Fruit fly (Drosophila melanogaster): ENCODE measurements around the gene Fkbp39.

Gene Fkbp39

DNA sequence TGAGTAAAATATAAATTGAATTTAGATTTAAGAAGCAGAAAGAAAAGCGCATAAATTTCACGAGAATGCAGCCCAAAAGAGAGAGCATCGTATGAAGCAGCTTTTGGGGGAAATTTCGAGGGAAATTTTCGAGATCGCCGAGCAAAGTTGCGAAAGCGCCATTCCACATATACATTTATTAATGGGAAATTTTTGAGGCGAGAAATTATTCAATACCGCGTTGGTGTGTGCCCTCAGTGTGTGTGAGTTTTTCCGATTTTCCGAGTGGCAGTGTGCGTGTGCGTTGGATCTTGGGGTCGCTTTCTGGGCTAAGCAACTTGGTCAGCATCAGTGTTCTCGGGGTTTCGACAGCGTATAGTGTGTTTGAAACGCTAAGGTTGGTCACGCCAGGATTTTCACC is 23.0 kb downstream of the Fkbp39 start, which contains the start of gene Tm2:
Gene Tm2, plus strand, starts transcription at position 270 of the 400 bp plus-strand sequence.
- no peak for TF ChIP-seq CG17801 (GFP tag; optimal IDR thresholded peaks at IDR 0.05; ENCODE audit: partially characterized antibody)

DNA sequence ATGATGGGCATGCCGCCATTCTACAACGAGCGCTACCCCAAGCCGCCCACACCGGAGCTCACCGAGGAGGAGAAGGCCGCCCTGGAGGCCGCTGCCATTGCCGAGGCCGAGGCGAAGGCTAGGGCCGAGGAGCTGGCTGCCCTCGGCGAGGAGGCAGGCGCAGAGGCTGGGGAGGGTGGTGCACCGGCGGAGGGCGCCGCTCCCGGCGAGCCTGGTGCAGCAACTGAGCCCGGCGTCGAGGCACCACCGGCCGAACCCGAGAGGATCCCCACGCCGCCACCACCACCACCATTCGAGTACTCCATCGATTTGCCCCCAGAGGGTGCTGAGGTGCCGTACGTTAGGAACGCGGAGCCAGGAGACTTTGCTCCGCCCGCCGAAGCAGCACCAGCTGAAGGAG is 27.7 kb downstream of the Fkbp39 start:
- no peak for TF ChIP-seq CG17801 (GFP tag; optimal IDR thresholded peaks at IDR 0.05; ENCODE audit: partially characterized antibody)

DNA sequence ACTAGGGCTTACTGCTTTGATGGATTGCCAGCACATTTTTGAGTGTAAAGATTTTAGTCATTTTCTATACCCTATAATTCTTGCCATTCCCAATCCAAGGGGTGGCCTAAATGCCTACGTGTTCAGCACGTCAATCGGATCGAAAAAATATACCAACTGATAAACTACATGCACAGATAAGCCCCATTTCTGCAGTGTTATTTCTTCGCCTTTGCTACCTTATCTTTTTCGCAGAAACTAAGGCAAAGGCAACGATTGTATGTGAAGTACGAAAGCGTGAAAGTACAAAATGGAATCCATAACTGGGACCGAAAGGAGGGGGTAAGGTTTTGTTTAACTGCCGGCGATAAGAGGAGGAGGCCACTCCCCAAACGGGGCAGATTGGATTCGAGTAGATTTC is 35.0 kb downstream of the Fkbp39 start:
- no peak for TF ChIP-seq CG17801 (GFP tag; optimal IDR thresholded peaks at IDR 0.05; ENCODE audit: partially characterized antibody)

DNA sequence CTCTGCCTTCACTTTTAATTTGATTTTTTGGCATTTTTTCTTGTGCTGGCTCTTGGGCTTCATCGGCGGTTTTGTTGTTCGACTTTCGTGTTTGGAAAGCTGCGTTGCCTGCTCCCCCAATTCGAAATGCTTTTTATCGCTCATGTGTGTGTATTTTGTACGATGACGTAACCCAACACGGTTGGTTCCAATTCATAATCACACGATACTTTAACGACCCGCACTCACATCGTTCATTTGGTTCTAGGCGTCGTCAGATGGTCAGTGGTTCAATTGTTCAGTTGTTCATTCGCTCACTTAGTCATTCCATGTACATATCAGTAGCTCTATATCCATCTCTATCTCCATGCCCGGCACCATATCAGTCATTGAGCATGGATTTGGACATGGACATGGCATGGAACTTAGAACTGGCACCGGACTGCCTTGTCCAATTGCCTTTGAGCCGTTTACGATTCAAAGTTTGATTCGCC is 39.0 kb downstream of the Fkbp39 start:
- no peak for TF ChIP-seq CG17801 (GFP tag; optimal IDR thresholded peaks at IDR 0.05; ENCODE audit: partially characterized antibody)

DNA sequence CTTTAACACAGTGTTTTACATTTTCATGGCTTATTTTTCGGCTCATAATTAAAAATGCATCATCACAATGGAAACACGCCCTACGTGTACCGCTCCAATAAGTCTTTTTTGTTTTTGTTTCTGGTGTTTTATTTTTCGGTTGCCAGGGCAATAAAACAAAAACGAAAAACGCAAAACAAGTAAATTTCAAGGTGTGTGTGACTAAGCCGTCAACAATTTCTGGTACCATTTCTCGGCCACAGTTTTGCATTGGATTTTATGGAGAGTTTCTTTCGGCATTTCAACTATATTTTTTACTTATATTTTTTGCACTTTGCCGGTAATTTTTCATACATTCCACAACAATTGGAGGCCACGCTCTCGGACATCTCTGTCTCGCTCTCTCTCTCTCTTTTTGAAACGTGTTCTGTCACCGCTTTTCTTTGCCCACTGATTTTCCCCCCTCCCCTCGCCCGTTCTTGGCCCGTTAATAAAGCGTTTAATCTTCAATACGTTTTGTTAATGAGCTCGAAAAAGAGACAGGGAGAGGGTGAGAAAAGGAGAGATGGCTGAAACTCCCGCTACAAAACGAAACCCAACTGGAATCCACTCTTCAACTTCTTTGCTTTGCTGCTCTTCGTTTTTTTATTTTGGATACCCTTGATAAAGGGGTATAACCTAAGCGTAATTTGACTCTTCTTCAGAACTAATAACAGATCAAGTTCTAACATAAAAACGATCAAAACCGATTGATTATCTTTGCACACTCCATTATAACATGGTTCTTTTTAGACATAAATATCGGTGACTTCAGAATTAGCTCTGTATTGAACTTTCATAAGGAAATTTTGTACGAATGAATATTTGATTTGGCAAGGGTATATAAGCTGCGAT is 39.7 kb downstream of the Fkbp39 start:
- peak; percentile 98 for TF ChIP-seq CG17801 (GFP tag; optimal IDR thresholded peaks at IDR 0.05; ENCODE audit: partially characterized antibody)

DNA sequence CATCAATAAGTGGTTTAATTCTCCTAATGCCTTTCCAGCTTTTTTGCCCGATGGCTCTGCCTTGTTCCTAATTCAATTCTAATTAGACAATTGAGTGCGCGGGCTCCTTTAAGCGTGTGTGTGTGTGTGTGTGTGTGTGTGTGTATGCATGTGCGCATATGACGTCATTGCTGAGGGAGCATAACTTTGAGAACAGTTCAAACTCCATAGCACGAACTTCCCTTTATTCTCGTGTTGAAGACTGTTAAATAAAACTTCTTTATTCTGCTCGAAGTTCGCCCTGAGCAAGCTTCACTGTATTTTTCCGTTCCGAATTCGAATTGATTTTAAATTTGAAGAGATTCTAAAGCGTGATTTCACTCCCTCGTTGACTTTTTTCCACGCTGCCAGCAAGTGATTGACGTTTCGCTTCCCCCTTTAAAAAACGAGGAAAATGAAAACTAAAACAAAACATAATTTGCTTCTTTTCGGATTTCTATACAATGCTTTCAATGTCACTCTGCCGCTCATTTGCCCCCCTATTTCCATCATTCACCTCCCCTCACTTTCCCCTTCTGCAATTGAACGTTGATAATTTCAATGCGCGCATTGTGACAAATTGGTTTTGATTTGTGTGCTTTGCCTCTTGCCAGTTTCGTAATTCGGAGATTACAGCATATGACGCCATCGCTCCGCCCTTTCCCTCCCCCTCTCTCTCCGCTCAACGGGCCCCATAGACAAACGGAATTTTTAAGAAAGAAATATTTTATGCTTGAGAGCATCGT is 40.5 kb downstream of the Fkbp39 start:
- TF ChIP-seq CG17801 (GFP tag; optimal IDR thresholded peaks at IDR 0.05; ENCODE audit: partially characterized antibody) = no peak

DNA sequence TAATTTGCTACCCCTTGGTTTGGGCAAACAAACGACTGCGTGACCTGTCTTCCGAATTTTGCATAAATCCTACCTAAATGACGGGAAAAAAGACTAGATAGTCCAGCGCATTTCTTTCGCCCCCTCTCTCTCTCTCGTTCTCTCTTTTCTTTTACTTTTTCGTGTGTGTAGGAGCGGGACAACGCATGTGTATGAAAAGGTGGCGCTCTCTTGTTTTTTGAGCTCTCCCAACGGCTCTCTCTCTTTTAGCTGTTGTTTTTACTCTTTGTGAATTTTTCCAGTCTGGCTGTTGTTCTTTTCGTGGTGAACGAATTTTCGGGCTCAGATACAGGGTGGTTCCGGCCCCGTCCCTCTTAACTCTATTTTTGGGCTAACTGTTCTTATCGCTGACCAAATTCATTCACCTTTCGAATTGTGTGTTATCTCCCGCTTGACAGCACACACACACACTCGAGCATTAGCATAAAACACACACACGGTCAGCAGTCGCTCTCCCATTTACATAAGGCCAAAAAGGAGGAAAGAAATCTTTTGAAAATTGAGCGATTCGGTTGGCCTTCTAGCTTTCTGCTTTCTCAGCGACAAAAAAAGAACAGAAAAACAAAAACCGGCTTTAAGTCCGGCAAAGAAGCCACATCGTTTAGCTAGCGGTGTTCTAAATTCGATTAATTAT is 41.2 kb downstream of the Fkbp39 start:
- TF ChIP-seq CG17801 (GFP tag; optimal IDR thresholded peaks at IDR 0.05; ENCODE audit: partially characterized antibody) = no peak

DNA sequence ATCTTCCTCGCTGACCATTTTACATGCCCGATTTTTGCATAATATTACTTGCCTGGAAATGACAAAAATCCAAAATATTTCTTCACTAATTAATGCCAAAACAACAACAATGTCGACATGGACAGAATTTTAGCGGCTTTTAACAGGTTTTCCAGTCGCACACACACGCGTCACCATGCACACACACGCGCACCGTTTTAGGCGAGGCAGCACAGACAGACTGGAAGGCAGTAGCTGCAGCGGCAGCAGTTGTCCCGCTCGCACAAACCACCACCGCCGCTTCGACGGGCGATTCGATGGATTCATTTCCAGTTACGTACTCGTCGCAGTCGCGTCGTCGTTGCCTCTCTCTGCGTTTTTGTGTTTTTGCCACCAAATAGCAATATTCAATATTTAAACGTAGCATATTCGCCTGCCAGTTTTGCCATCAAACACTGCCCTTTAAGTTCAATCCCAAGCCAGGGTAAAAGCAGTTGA is 42.3 kb downstream of the Fkbp39 start, which contains the start of gene CG45218:
Gene CG45218, minus strand, starts transcription at position 158 of the 477 bp plus-strand sequence.
- peak; percentile 68 for TF ChIP-seq CG17801 (GFP tag; optimal IDR thresholded peaks at IDR 0.05; ENCODE audit: partially characterized antibody)

DNA sequence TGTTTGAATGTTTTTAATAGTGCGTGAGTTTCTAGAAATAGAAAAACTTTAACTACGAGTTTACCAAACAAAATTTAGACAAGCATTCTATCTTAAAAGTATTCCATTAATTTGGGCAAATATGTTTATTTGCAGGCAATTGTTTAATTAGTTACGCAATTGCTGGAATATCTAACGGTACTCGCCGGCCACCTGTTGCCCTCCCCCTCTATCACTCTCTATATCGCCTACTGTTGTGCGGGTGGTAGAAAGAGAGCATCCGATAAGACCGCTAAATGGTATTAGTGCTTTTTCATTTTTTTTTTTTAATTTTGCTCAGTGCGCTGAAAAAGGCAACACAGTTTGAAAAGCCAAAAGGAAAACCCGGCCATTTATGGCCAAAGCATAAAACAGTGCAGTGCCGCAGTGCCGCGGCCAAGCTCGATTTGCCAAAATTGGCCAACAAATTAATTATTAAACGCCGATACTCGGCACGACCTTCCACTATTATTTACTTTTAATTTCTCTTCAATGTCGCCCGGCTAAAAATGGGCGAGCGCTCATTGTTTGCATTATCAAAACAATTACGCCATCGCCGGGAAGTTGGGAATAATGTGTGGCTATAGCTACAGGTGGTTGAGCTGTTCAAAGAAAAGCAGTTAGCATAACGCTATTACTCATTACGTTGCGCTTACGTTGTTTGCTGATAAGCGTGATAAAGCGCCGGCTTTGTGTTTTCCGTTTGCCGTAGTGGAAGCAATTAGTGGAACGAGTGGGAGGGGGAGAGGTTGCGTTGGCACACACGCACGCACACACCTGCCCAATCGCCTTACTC is 42.9 kb downstream of the Fkbp39 start:
- TF ChIP-seq CG17801 (GFP tag; optimal IDR thresholded peaks at IDR 0.05; ENCODE audit: partially characterized antibody) = no peak

DNA sequence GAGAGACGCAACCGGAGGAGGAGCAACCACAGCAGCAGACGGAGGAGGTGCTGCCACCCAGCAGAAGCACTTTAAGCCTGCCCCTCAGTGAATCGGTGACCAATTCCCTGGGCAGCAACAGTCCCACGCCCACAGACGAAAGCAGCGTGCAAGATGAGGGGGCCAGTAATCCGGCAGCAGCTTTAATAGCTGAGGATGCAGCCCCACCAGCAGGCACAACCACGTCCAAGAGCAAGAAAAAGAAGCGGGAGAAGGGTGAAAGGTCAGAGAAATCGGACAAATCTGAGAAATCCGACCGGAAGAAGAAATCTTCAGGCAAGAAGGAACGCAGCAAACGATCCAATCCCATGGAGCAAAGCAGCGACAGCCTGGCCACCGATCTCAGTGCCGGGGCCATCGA is 44.1 kb downstream of the Fkbp39 start:
- TF ChIP-seq CG17801 (GFP tag; optimal IDR thresholded peaks at IDR 0.05; ENCODE audit: partially characterized antibody) = no peak

DNA sequence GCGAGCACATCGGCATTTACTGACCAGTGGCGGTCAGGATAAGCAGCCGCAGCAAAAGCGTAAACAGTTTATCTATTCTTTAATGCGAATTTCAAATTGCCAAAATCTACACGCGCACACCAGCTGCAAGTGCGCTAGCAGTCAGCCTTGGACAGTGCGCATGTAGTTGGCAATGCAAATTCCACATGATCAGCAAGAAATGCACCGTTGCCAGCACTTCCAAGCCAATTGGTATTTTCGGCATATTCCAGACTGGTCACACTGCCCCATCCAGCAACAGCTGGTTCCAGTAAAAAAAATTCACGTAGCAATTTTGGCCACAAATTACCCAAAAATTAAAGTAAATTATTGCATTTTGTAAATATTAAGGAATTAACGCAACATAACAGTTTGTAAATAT is 45.2 kb downstream of the Fkbp39 start:
- TF ChIP-seq CG17801 (GFP tag; optimal IDR thresholded peaks at IDR 0.05; ENCODE audit: partially characterized antibody) = peak; percentile 16

DNA sequence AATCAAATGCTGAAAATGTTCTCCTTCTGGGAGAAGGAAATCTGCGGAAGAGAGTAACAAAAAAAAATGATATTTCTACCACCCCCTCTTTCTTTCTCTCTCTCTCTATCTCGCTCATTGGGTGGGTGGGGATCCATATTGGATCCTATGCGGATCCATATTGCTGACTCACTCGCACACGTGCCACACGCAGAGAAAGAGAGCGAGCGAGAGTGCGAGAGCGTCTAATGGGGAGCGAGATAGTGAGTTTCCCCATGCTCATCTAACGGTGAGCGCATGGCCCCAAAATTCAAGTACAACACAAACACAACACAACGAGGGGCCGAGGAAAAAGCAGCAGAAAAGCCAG is 46.3 kb downstream of the Fkbp39 start:
- no peak for TF ChIP-seq CG17801 (GFP tag; optimal IDR thresholded peaks at IDR 0.05; ENCODE audit: partially characterized antibody)

DNA sequence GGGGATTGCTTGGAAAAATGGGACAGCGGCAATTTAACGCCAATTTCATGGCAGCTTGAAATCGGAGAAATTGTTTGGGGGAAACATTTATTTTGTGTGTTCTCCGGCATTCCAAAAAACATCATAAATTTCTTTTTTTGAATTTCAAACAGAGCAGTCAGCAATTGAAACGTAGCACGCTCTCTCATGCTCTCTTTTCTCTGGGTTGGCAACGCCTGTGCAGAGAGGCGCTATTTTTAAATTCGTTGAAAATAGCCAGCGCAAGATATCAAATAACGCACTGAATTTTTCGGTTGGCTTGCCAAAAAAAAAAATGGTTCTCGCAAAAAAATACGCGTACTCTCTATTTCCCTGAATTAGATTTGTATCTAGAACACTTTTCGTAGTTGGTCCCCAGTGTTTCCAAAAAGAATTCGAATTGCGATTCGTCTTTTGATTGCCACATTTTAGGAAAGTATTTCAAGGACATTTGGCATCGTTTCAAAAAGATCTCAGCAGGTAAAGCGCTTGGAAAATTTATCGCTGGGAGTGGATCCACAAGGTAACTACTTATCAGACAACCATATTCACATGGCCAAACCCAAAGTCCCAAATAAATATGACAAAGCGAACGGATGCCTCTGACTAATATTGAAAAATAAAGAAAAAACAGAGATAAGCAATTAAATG is 46.8 kb downstream of the Fkbp39 start:
- TF ChIP-seq CG17801 (GFP tag; optimal IDR thresholded peaks at IDR 0.05; ENCODE audit: partially characterized antibody) = no peak
